Worm (Caenorhabditis elegans): ENCODE measurements around the gene srh-1.

srh-1 gene

DNA sequence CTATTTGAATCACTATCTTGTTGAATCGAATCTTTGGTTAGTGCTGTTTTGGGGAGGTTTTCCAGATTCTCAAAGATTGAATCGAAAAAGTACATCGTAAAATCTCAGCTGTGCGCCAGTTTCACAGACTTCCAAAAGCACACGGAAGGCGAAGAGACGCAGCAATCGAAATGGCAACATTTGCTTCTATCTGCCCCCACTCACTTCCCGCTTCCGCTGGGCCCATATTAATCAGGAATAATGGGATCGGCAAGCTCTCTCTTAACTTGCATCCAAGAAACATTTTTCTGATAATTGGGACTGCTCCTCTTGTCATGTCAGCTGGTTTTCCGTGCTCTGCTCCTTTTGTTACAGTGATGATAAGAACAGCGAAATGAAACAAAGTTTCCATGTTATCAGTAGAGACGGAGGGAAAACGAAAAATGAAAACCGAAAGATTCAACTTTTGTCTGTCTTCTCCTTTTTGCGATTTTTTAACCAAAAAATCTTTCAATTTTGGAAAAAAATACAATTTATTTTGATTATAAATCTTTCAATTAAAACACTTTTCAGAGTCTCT, 49.9 kb downstream of the srh-1 start (continued):
- TF ChIP-seq php-3 (GFP tag; IDR thresholded peaks at IDR 0.05) (no peak), lin-38 (GFP tag; IDR thresholded peaks at IDR 0.05) (no peak), lim-7 (GFP tag; IDR thresholded peaks at IDR 0.05) (no peak), rbr-2 (tag; optimal IDR thresholded peaks at IDR 0.05) (no peak), nhr-42 (GFP tag; IDR thresholded peaks at IDR 0.05) (no peak), lin-13 (GFP tag; optimal IDR thresholded peaks at IDR 0.05) (no peak), skn-1 (tag; optimal IDR thresholded peaks at IDR 0.05) (no peak), lin-39 (tag; optimal IDR thresholded peaks at IDR 0.05) (no peak), T26A8.4 (GFP tag; IDR thresholded peaks at IDR 0.05) (no peak)

DNA sequence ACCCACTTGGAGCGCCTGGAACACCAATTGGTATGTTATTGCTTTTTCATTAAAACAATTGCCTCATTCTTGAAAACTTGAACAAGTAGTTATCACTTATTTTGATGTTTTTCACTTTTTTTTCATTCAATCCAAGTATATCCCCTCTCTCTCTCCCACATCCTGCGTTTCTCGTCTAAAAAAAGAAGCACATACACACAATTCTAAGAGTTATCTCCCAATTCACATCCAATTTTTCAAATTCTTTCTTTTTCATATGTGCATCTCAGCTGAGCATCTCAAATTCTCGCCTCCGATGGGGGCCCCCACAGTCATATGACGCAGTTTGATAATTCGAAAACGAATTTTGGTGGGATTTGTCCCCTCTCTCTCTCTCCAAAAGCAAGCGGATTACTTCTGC, 51.0 kb downstream of the srh-1 start:
- TF ChIP-seq ceh-44 (GFP tag; IDR thresholded peaks at IDR 0.05) (no peak), ceh-82 (tag; optimal IDR thresholded peaks at IDR 0.05) (no peak), ceh-28 (tag; optimal IDR thresholded peaks at IDR 0.05) (no peak), unc-62 (GFP tag; optimal IDR thresholded peaks at IDR 0.05 in 1 of 2) (peak in 1 of 2 experiments; percentile 85), unc-62 (tag; optimal IDR thresholded peaks at IDR 0.05) (no peak), dve-1 (tag; optimal IDR thresholded peaks at IDR 0.05; ENCODE audit: insufficient read depth) (no peak), Y75B8A.6 (GFP tag; IDR thresholded peaks at IDR 0.05) (0 out of 2 replicates have a peak, but pooled peaks have one; percentile 19), dmd-6 (GFP tag; IDR thresholded peaks at IDR 0.05) (no peak), lim-7 (GFP tag; IDR thresholded peaks at IDR 0.05) (no peak), F26F4.8 (GFP tag; conservative IDR thresholded peaks at IDR 0.05) (0 out of 2 replicates have a peak, but pooled peaks have one; percentile 28), ama-1 (optimal IDR thresholded peaks at IDR 0.05) (no peak)

Measured in whole organism, L4 larva.